ENCODE assay signal across 1 worm cellular context in the genomic region with DNA sequence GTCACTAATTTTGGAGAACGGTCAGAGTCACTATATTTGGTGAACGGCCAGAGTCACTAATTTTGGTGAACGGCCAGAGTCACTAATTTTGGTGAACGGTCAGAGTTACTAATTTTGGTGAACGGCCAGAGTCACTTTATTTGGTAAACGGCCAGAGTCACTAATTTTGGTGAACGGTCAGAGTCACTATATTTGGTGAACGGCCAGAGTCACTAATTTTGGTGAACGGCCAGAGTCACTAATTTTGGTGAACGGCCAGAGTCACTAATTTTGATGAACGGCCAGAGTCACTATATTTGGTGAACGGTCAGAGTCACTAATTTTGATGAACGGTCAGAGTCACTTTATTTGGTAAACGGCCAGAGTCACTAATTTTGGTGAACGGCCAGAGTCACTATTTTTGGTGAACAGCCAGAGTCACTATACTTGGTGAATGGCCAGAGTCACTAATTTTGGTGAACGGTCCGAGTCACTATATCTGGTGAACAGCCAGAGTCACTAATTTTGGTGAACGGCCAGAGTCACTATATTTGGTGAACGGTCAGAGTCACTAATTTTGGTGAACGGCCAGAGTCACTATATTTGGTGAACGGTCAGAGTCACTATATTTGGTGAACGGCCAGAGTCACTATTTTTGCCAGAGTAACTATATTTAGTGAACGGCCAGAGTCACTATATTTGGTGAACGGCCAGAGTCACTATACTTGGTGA.
TF ChIP-seq lines count a peak whose summit lies in the region.

No protein-coding gene starts in this region.

TF ChIP-seq in whole organism, late embryonic, 69 proteins besides CTCF, POLR2A, EP300 and RAD21 (continued from another document):
- TF ChIP-seq mec-3 (tag; optimal IDR thresholded peaks at IDR 0.05; lab: Kevin White, UChicago; ENCODE audit: borderline replicate concordance), result peak; percentile 62
- TF ChIP-seq hlh-13 (GFP tag; optimal IDR thresholded peaks at IDR 0.05; lab: Kevin White, UChicago), result peak; percentile 58
- peak; percentile 49 for TF ChIP-seq madf-2 (tag; optimal IDR thresholded peaks at IDR 0.05; lab: Kevin White, UChicago)
TF ChIP-seq in whole organism, late embryonic: peak in this region for 25; not testable (repeated sequence) for 44.
